Fruit fly (Drosophila melanogaster): ENCODE results near the gene CG9154.

Gene CG9154

DNA sequence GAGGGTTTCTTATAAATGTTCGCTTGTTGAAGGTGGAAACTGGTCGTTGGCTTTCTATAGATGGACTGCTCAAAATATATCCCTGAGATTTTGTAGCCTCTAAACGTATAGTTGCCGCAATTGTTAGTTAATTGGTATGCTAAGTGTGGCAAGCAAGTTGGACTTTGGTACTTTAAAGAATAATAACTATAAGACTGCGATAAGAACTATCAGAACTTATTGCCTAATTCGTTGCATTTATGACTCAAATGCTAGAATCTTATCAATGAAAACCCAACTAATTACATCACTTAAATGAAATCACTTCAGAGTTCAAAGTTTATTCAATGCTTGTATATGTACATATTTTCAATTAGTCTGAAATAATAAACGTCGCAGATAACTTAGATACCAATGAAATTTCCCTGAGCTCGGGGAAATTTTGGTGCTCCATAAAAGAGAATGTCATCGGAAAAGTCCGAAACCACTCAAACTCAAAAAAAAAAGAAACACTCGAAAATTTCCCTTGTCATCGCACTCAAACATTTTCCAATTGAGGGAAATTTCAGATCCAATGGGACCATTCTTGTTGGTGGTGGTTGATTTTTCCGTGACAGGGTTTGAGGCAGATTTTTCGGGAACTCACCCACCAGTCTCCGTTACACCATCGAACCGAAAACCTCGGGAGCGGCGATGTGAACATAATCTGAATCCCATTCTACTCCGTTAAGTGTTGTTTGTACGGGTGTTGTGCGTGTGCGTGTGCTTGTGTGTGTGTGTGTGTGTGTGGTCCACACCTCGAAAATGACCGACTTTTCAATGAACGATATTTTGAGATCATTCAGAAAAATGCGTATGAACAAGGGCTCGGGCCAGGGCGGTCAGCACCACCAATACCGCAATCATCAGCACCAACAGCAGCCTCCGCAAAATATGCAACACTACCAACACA, 20.6 kb upstream of the CG9154 start, which contains the start of gene CG45075 (continued):
- TF ChIP-seq CG10462 (GFP tag; optimal IDR thresholded peaks at IDR 0.05) (no peak), Fer1 (GFP tag; optimal IDR thresholded peaks at IDR 0.05) (peak; percentile 26), chm (GFP tag; IDR thresholded peaks at IDR 0.05) (peak; percentile 87; the same call in 1 of the 2 replicates), CG6254 (GFP tag; optimal IDR thresholded peaks at IDR 0.05) (no peak), vnd (GFP tag; IDR thresholded peaks at IDR 0.05; ENCODE audit: partially characterized antibody) (no peak), ro (GFP tag; IDR thresholded peaks at IDR 0.05) (no peak), CG1792 (GFP tag; optimal IDR thresholded peaks at IDR 0.05) (no peak), HLH3B (GFP tag; IDR thresholded peaks at IDR 0.05) (no peak; the same call in 1 of the 2 replicates), CG15696 (tag; optimal IDR thresholded peaks at IDR 0.05) (no peak), CG34422 (GFP tag; IDR thresholded peaks at IDR 0.05) (0 out of 3 replicates have a peak, but pooled peaks have one; percentile 37), CG8089 (GFP tag; optimal IDR thresholded peaks at IDR 0.05) (no peak), zen2 (GFP tag; IDR thresholded peaks at IDR 0.05; ENCODE audit: partially characterized antibody) (no peak), tin (GFP tag; optimal IDR thresholded peaks at IDR 0.05) (no peak), schlank (tag; optimal IDR thresholded peaks at IDR 0.05) (no peak), CG6765 (GFP tag; optimal IDR thresholded peaks at IDR 0.05) (peak; percentile 11), CG17568 (GFP tag; optimal IDR thresholded peaks at IDR 0.05) (no peak), fd64A (GFP tag; optimal IDR thresholded peaks at IDR 0.05) (peak; percentile 1), CG2199 (GFP tag; IDR thresholded peaks at IDR 0.05) (0 out of 3 replicates have a peak, but pooled peaks have one; percentile 11), row (GFP tag; IDR thresholded peaks at IDR 0.05) (no peak), CG31388 (GFP tag; optimal IDR thresholded peaks at IDR 0.05) (no peak), ssp (GFP tag; IDR thresholded peaks at IDR 0.05) (no peak), CG6813 (GFP tag; optimal IDR thresholded peaks at IDR 0.05) (no peak), CG15601 (tag; optimal IDR thresholded peaks at IDR 0.05) (peak; percentile 30), CG18262 (tag; optimal IDR thresholded peaks at IDR 0.05) (no peak), jigr1 (GFP tag; IDR thresholded peaks at IDR 0.05) (no peak), bsh (GFP tag; optimal IDR thresholded peaks at IDR 0.05) (peak in 1 of 2 experiments; percentile 23), trem (tag; optimal IDR thresholded peaks at IDR 0.05) (no peak), NfI (GFP tag; optimal IDR thresholded peaks at IDR 0.05) (no peak), D19A (tag; optimal IDR thresholded peaks at IDR 0.05) (no peak), Atf-2 (GFP tag; optimal IDR thresholded peaks at IDR 0.05) (no peak), tx (GFP tag; optimal IDR thresholded peaks at IDR 0.05) (no peak), onecut (GFP tag; IDR thresholded peaks at IDR 0.05) (peak; percentile 31; the same call in 1 of the 2 replicates), Trl (optimal IDR thresholded peaks at IDR 0.05) (no peak), Trl (GFP tag; optimal IDR thresholded peaks at IDR 0.05) (no peak), HHEX (GFP tag; optimal IDR thresholded peaks at IDR 0.05) (no peak), Bgb (GFP tag; IDR thresholded peaks at IDR 0.05; ENCODE audit: partially characterized antibody) (no peak; the same call in 1 of the 2 replicates), CG17612 (GFP tag; IDR thresholded peaks at IDR 0.05) (no peak), knrl (GFP tag; IDR thresholded peaks at IDR 0.05; ENCODE audit: partially characterized antibody) (no peak), gt (GFP tag; IDR thresholded peaks at IDR 0.05) (no peak), sr (GFP tag; IDR thresholded peaks at IDR 0.05) (no peak), CG6683 (GFP tag; optimal IDR thresholded peaks at IDR 0.05) (no peak), crp (GFP tag; optimal IDR thresholded peaks at IDR 0.05) (no peak), Jarid2 (GFP tag; optimal IDR thresholded peaks at IDR 0.05) (peak; percentile 79), CG5180 (GFP tag; optimal IDR thresholded peaks at IDR 0.05) (peak; percentile 94), D (optimal IDR thresholded peaks at IDR 0.05) (no peak), D (GFP tag; optimal IDR thresholded peaks at IDR 0.05) (no peak), ems (GFP tag; optimal IDR thresholded peaks at IDR 0.05) (no peak), grn (GFP tag; optimal IDR thresholded peaks at IDR 0.05) (no peak)
